Fruit fly (Drosophila melanogaster): ENCODE data around the gene CG33268.

Gene CG33268

dm6 chr3L:11624281-11624680 lies 33.2 kb upstream of the CG33268 start, which contains the start of gene Akr1B:
TSS of gene Akr1B (minus strand) at chr3L:11624381.
- TF ChIP-seq Myc (optimal IDR thresholded peaks at IDR 0.05) (no peak), psq (GFP tag; optimal IDR thresholded peaks at IDR 0.05) (no peak), woc (GFP tag; optimal IDR thresholded peaks at IDR 0.05) (no peak), dsf (GFP tag; optimal IDR thresholded peaks at IDR 0.05; ENCODE audit: borderline replicate concordance) (no peak)

dm6 chr3L:11623245-11623883 lies 32.3 kb upstream of the CG33268 start:
- TF ChIP-seq Dfd (GFP tag; optimal IDR thresholded peaks at IDR 0.05) (no peak), Jra (GFP tag; optimal IDR thresholded peaks at IDR 0.05) (no peak), jim (GFP tag; optimal IDR thresholded peaks at IDR 0.05) (no peak), sv (GFP tag; optimal IDR thresholded peaks at IDR 0.05) (no peak), h (GFP tag; optimal IDR thresholded peaks at IDR 0.05) (peak; percentile 23), Hnf4 (GFP tag; optimal IDR thresholded peaks at IDR 0.05) (peak; percentile 43), lola (GFP tag; optimal IDR thresholded peaks at IDR 0.05) (no peak), CG9705 (GFP tag; optimal IDR thresholded peaks at IDR 0.05) (no peak), usp (GFP tag; optimal IDR thresholded peaks at IDR 0.05) (no peak), Abd-B (GFP tag; optimal IDR thresholded peaks at IDR 0.05) (no peak), br (GFP tag; optimal IDR thresholded peaks at IDR 0.05) (no peak), ey (GFP tag; optimal IDR thresholded peaks at IDR 0.05) (no peak), Sp1 (GFP tag; optimal IDR thresholded peaks at IDR 0.05) (peak; percentile 20), Vsx2 (GFP tag; optimal IDR thresholded peaks at IDR 0.05; ENCODE audit: partially characterized antibody) (no peak), CrebA (GFP tag; optimal IDR thresholded peaks at IDR 0.05; ENCODE audit: borderline replicate concordance) (no peak), dsf (GFP tag; optimal IDR thresholded peaks at IDR 0.05; ENCODE audit: borderline replicate concordance) (no peak), woc (GFP tag; optimal IDR thresholded peaks at IDR 0.05) (no peak), Mio (GFP tag; optimal IDR thresholded peaks at IDR 0.05) (no peak), rgr (GFP tag; optimal IDR thresholded peaks at IDR 0.05) (peak; percentile 9), psq (GFP tag; optimal IDR thresholded peaks at IDR 0.05) (peak; percentile 7), foxo (GFP tag; optimal IDR thresholded peaks at IDR 0.05) (no peak), Hr78 (GFP tag; optimal IDR thresholded peaks at IDR 0.05) (no peak), Dif (GFP tag; optimal IDR thresholded peaks at IDR 0.05; ENCODE audit: partially characterized antibody) (no peak), dmrt93B (GFP tag; optimal IDR thresholded peaks at IDR 0.05) (no peak), Myc (optimal IDR thresholded peaks at IDR 0.05) (peak; percentile 6), pan (optimal IDR thresholded peaks at IDR 0.05) (no peak), Hr83 (GFP tag; optimal IDR thresholded peaks at IDR 0.05; ENCODE audit: poor library complexity, severe bottlenecking) (no peak), tai (GFP tag; optimal IDR thresholded peaks at IDR 0.05) (no peak), sage (GFP tag; optimal IDR thresholded peaks at IDR 0.05) (peak; percentile 69), OdsH (GFP tag; optimal IDR thresholded peaks at IDR 0.05) (peak; percentile 22), GATAd (GFP tag; optimal IDR thresholded peaks at IDR 0.05) (no peak), fru (GFP tag; optimal IDR thresholded peaks at IDR 0.05) (no peak), HLH106 (tag; optimal IDR thresholded peaks at IDR 0.05) (peak; percentile 9), N (GFP tag; optimal IDR thresholded peaks at IDR 0.05) (no peak), dl (GFP tag; optimal IDR thresholded peaks at IDR 0.05; ENCODE audit: insufficient read depth in 1 of 2, partially characterized antibody in 2 of 2) (no peak), brk (GFP tag; optimal IDR thresholded peaks at IDR 0.05) (peak; percentile 56), CG32264 (GFP tag; optimal IDR thresholded peaks at IDR 0.05) (no peak), Rel (GFP tag; optimal IDR thresholded peaks at IDR 0.05) (no peak), Rel (tag; optimal IDR thresholded peaks at IDR 0.05) (peak; percentile 13)

DNA sequence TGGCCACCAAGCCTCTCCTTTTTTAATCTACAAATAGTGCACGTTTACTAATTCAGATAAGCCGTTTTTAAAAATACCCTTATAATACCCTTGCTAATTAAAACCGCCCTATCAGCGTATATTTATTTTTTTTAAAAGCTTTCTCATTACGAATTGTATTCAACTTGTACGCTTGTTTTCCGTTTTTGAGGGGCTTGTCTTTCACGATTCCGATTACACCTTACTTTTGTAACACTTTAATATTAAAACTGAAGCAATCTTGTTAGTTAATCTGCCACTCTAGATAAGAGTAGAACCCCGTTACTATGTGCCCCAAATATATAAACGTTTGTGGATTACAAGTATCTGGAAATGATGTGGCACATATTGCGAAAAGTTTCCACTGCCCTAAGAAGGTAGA lies 31.7 kb upstream of the CG33268 start:
- TF ChIP-seq sage (GFP tag; optimal IDR thresholded peaks at IDR 0.05) (no peak), dl (GFP tag; optimal IDR thresholded peaks at IDR 0.05; ENCODE audit: insufficient read depth in 1 of 2, partially characterized antibody in 2 of 2) (no peak), Hr83 (GFP tag; optimal IDR thresholded peaks at IDR 0.05; ENCODE audit: poor library complexity, severe bottlenecking) (no peak), pan (optimal IDR thresholded peaks at IDR 0.05) (no peak), fru (GFP tag; optimal IDR thresholded peaks at IDR 0.05) (no peak), jim (GFP tag; optimal IDR thresholded peaks at IDR 0.05) (no peak), dsf (GFP tag; optimal IDR thresholded peaks at IDR 0.05; ENCODE audit: borderline replicate concordance) (no peak), lola (GFP tag; optimal IDR thresholded peaks at IDR 0.05) (no peak), Dif (GFP tag; optimal IDR thresholded peaks at IDR 0.05; ENCODE audit: partially characterized antibody) (no peak), CG9705 (GFP tag; optimal IDR thresholded peaks at IDR 0.05) (no peak), Jra (GFP tag; optimal IDR thresholded peaks at IDR 0.05) (no peak), HLH106 (tag; optimal IDR thresholded peaks at IDR 0.05) (no peak), h (GFP tag; optimal IDR thresholded peaks at IDR 0.05) (no peak), rgr (GFP tag; optimal IDR thresholded peaks at IDR 0.05) (no peak), Vsx2 (GFP tag; optimal IDR thresholded peaks at IDR 0.05; ENCODE audit: partially characterized antibody) (no peak)

All from whole organism, wandering third instar larva.